In genomic region chrX:2809611-2810010, ce11 we compare ENCODE assay signal across 2 worm cellular contexts.
A peak's percentile ranks its signal among the peaks of the same experiment; 100 is the strongest.
TF ChIP-seq lines count a peak whose summit lies in the region.

TSS of gene C14A11.9 (minus strand) at chrX:2809637.

TF ChIP-seq in whole organism, L4 larva, 104 proteins besides CTCF, POLR2A, EP300 and RAD21 (continued from another document):
- peak; percentile 10 for TF ChIP-seq pqm-1 (tag; optimal IDR thresholded peaks at IDR 0.05; lab: Kevin White, UChicago)
- no peak for TF ChIP-seq ceh-32 (tag; optimal IDR thresholded peaks at IDR 0.05; lab: Kevin White, UChicago; ENCODE audit: poor library complexity)
- no peak for TF ChIP-seq zag-1 (tag; optimal IDR thresholded peaks at IDR 0.05; lab: Kevin White, UChicago)
- peak; percentile 72 for TF ChIP-seq ztf-7 (tag; optimal IDR thresholded peaks at IDR 0.05; lab: Kevin White, UChicago)
- peak; percentile 69 for TF ChIP-seq nhr-6 (tag; optimal IDR thresholded peaks at IDR 0.05; lab: Kevin White, UChicago)
- TF ChIP-seq skn-1 (tag; optimal IDR thresholded peaks at IDR 0.05; lab: Kevin White, UChicago): no peak
- TF ChIP-seq arid-1 (GFP tag; conservative IDR thresholded peaks at IDR 0.05; lab: Robert Waterston, UW): no peak
- TF ChIP-seq lin-15B (tag; optimal IDR thresholded peaks at IDR 0.05; lab: Kevin White, UChicago): no peak
- peak in 1 of 2 experiments; percentile 90 for TF ChIP-seq lsy-2 (tag; optimal IDR thresholded peaks at IDR 0.05; lab: Kevin White, UChicago)
- peak; percentile 59 for TF ChIP-seq nhr-28 (tag; optimal IDR thresholded peaks at IDR 0.05; lab: Kevin White, UChicago)
- TF ChIP-seq D1046.2 (GFP tag; IDR thresholded peaks at IDR 0.05; lab: Robert Waterston, UW): no peak
- no peak for TF ChIP-seq Y105C5A.15 (GFP tag; IDR thresholded peaks at IDR 0.05; lab: Robert Waterston, UW)
- TF ChIP-seq pha-4 (GFP tag; IDR thresholded peaks at IDR 0.05; lab: Robert Waterston, UW): peak; percentile 85
- no peak for TF ChIP-seq pha-4 (tag; optimal IDR thresholded peaks at IDR 0.05; lab: Kevin White, UChicago)
- TF ChIP-seq Y48G9A.11 (GFP tag; IDR thresholded peaks at IDR 0.05; lab: Robert Waterston, UW): no peak
- 0 out of 2 replicates have a peak, but pooled peaks have one; percentile 34 for TF ChIP-seq zfp-3 (GFP tag; conservative IDR thresholded peaks at IDR 0.05; lab: Robert Waterston, UW)
- TF ChIP-seq mep-1 (tag; optimal IDR thresholded peaks at IDR 0.05; lab: Kevin White, UChicago): peak; percentile 96
- no peak for TF ChIP-seq Y5F2A.4 (GFP tag; optimal IDR thresholded peaks at IDR 0.05; lab: Kevin White, UChicago)
- TF ChIP-seq set-16 (GFP tag; IDR thresholded peaks at IDR 0.05; lab: Robert Waterston, UW): no peak; the same call in 1 of the 2 replicates
- peak; percentile 91 for TF ChIP-seq mes-2 (tag; optimal IDR thresholded peaks at IDR 0.05; lab: Kevin White, UChicago; ENCODE audit: poor library complexity, severe bottlenecking)
- peak; percentile 83 for TF ChIP-seq hlh-30 (tag; optimal IDR thresholded peaks at IDR 0.05; lab: Kevin White, UChicago; ENCODE audit: insufficient read depth)
- no peak for TF ChIP-seq nhr-111 (GFP tag; optimal IDR thresholded peaks at IDR 0.05; lab: Kevin White, UChicago)
- TF ChIP-seq ama-1 (optimal IDR thresholded peaks at IDR 0.05; lab: Kevin White, UChicago): no peak
- TF ChIP-seq ces-1 (GFP tag; optimal IDR thresholded peaks at IDR 0.05; lab: Kevin White, UChicago): no peak
- peak; percentile 92 for TF ChIP-seq nhr-102 (tag; optimal IDR thresholded peaks at IDR 0.05; lab: Kevin White, UChicago)
- TF ChIP-seq hlh-11 (tag; optimal IDR thresholded peaks at IDR 0.05; lab: Kevin White, UChicago): peak; percentile 88
- TF ChIP-seq aha-1 (tag; lab: Kevin White, UChicago): peak; percentile 99
- no peak for TF ChIP-seq F26F4.8 (GFP tag; conservative IDR thresholded peaks at IDR 0.05; lab: Robert Waterston, UW)
- TF ChIP-seq mdt-29 (GFP tag; IDR thresholded peaks at IDR 0.05; lab: Robert Waterston, UW): no peak
- TF ChIP-seq dpl-1 (GFP tag; optimal IDR thresholded peaks at IDR 0.05; lab: Kevin White, UChicago): peak; percentile 81
- TF ChIP-seq nhr-76 (tag; optimal IDR thresholded peaks at IDR 0.05; lab: Kevin White, UChicago): no peak
- no peak for TF ChIP-seq lir-3 (tag; optimal IDR thresholded peaks at IDR 0.05; lab: Kevin White, UChicago)
- TF ChIP-seq nhr-77 (tag; optimal IDR thresholded peaks at IDR 0.05; lab: Kevin White, UChicago): peak; percentile 86
- 0 out of 2 replicates have a peak, but pooled peaks have one; percentile 57 for TF ChIP-seq ZK337.2 (GFP tag; IDR thresholded peaks at IDR 0.05; lab: Robert Waterston, UW)
- TF ChIP-seq sdz-12 (GFP tag; optimal IDR thresholded peaks at IDR 0.05; lab: Kevin White, UChicago): no peak
- TF ChIP-seq snpc-1.2 (GFP tag; IDR thresholded peaks at IDR 0.05; lab: Robert Waterston, UW): peak; percentile 16; the same call in 1 of the 2 replicates
- peak; percentile 77 for TF ChIP-seq nhr-48 (tag; optimal IDR thresholded peaks at IDR 0.05; lab: Kevin White, UChicago)
- TF ChIP-seq dve-1 (tag; optimal IDR thresholded peaks at IDR 0.05; lab: Kevin White, UChicago; ENCODE audit: insufficient read depth): peak; percentile 94
- TF ChIP-seq fos-1 (tag; optimal IDR thresholded peaks at IDR 0.05; lab: Kevin White, UChicago): no peak
- peak; percentile 93 for TF ChIP-seq rbr-2 (tag; optimal IDR thresholded peaks at IDR 0.05; lab: Kevin White, UChicago)
- TF ChIP-seq ztf-11 (tag; optimal IDR thresholded peaks at IDR 0.05; lab: Kevin White, UChicago): no peak
- TF ChIP-seq attf-4 (tag; optimal IDR thresholded peaks at IDR 0.05; lab: Kevin White, UChicago): no peak
- no peak for TF ChIP-seq F49E8.2 (tag; optimal IDR thresholded peaks at IDR 0.05; lab: Kevin White, UChicago; ENCODE audit: borderline replicate concordance)
- peak; percentile 51; the same call in 1 of the 2 replicates for TF ChIP-seq php-3 (GFP tag; IDR thresholded peaks at IDR 0.05; lab: Robert Waterston, UW)
- TF ChIP-seq nhr-41 (GFP tag; IDR thresholded peaks at IDR 0.05; lab: Robert Waterston, UW): peak; percentile 67; the same call in 1 of the 2 replicates
- TF ChIP-seq tag-97 (GFP tag; IDR thresholded peaks at IDR 0.05; lab: Robert Waterston, UW): no peak
- TF ChIP-seq nhr-237 (tag; optimal IDR thresholded peaks at IDR 0.05; lab: Kevin White, UChicago): no peak
- TF ChIP-seq lin-1 (GFP tag; IDR thresholded peaks at IDR 0.05; lab: Robert Waterston, UW): no peak

TF ChIP-seq in whole organism, late embryonic, 69 proteins besides CTCF, POLR2A, EP300 and RAD21 (continued from another document):
- TF ChIP-seq pha-2 (tag; optimal IDR thresholded peaks at IDR 0.05; lab: Kevin White, UChicago): peak; percentile 50
- TF ChIP-seq elt-2 (tag; optimal IDR thresholded peaks at IDR 0.05; lab: Kevin White, UChicago): peak; percentile 78
- peak; percentile 10 for TF ChIP-seq npax-4 (tag; optimal IDR thresholded peaks at IDR 0.05; lab: Kevin White, UChicago)
- no peak for TF ChIP-seq pag-3 (tag; optimal IDR thresholded peaks at IDR 0.05; lab: Kevin White, UChicago; ENCODE audit: borderline replicate concordance)
- TF ChIP-seq pax-1 (tag; optimal IDR thresholded peaks at IDR 0.05; lab: Kevin White, UChicago): no peak
